Worm (Caenorhabditis elegans) whole organism, L4 larva: ENCODE results near the gene F53G2.3.

Source experiments
- dpl-1 ChIP-seq: fragments of 150-350 bp; optimal IDR thresholded peaks from 2 replicates; lab custom pipeline; 2014; ENCODE audit warnings: missing biosample characterization, missing genetic modification reagents, missing genetic modification characterization
- mdl-1 ChIP-seq, 2 experiments: fragments of 150-350 bp in 1 of 2; sonication (generic microtip) in 1 of 2; optimal IDR thresholded peaks; 2 replicates each; lab custom pipeline; 2014 to 2017; ENCODE audit warnings: missing biosample characterization in 2 of 2, missing genetic modification characterization in 2 of 2
- nhr-6 ChIP-seq: fragments of 150-350 bp; optimal IDR thresholded peaks from 2 replicates; lab custom pipeline; 2014; ENCODE audit warnings: missing biosample characterization, missing genetic modification characterization
- nhr-77 ChIP-seq: fragments of 150-350 bp; optimal IDR thresholded peaks from 2 replicates; lab custom pipeline; 2014; ENCODE audit warnings: missing biosample characterization, missing genetic modification characterization
- pha-4 ChIP-seq, 2 experiments: fragments of 150-350 bp in 1 of 2; fragments of 200-800 bp in 1 of 2; sonication (Bioruptor generic) in 1 of 2; IDR thresholded peaks in 1 of 2; optimal IDR thresholded peaks in 1 of 2; 2 replicates each; pipeline versions ENCODE4 v1.3.6 to Lab custom; 2014 to 2022; ENCODE audit warnings: missing genetic modification characterization in 2 of 2, missing genetic modification reagents in 2 of 2, missing biosample characterization in 1 of 2, missing compliant biosample characterization in 1 of 2
- snpc-4 ChIP-seq: fragments of 150-350 bp; optimal IDR thresholded peaks from 2 replicates; lab custom pipeline; 2014; ENCODE audit warnings: missing biosample characterization, missing genetic modification characterization
- spr-1 ChIP-seq: sonication (generic microtip); optimal IDR thresholded peaks from 2 replicates; lab custom pipeline; 2016; ENCODE audit warnings: mild to moderate bottlenecking, missing genetic modification characterization, missing compliant biosample characterization
- zip-11 ChIP-seq: fragments of 200-800 bp; sonication (Bioruptor generic); IDR thresholded peaks from 2 replicates; pipeline ENCODE4 v1.3.6; 2022; ENCODE audit warnings: missing genetic modification characterization, missing compliant biosample characterization

DNA sequence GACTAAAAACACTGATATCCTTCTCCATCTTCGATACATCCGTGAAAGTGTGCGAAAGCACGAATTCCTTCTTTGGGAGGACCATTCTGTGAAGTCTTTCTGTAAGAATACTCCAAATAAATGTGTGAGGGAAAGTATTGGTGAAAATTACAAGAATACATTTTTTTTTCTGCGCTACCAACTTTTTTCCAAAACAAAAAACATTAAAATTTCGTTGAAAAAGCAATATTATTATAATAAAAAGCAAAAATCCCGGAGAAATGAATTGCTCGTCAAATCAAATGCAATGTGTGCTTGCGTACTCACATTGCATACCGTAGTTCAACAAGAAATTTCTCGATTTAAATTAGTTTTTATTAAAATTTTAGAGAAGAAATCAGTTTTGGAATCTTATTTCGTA is 41.8 kb downstream of the F53G2.3 start, which contains the start of gene bath-13:
- TF ChIP-seq zip-11 (GFP tag; lab: Robert Waterston, UW) (no peak), mdl-1 (tag; optimal IDR thresholded peaks at IDR 0.05; lab: Kevin White, UChicago) (no peak), dpl-1 (GFP tag; lab: Kevin White, UChicago) (no peak), pha-4 (GFP tag; IDR thresholded peaks at IDR 0.05; lab: Robert Waterston, UW) (no peak), pha-4 (tag; optimal IDR thresholded peaks at IDR 0.05; lab: Kevin White, UChicago) (no peak), nhr-77 (no peak), spr-1 (no peak), snpc-4 (tag; lab: Kevin White, UChicago) (no peak), nhr-6 (no peak)
